Fruit fly (Drosophila melanogaster) whole organism, embryonic: ENCODE data around the gene Dlip2.

ENCODE experiments used
- CG10543 ChIP-seq: fragments of 200-800 bp; sonication (Bioruptor generic); optimal IDR thresholded peaks from 3 replicates; lab custom pipeline; 2017; ENCODE audit warnings: missing biosample characterization, mild to moderate bottlenecking, missing genetic modification characterization, moderate library complexity
- CG11085 ChIP-seq: fragments of 200-800 bp; sonication (Bioruptor generic); IDR thresholded peaks from 2 replicates; pipeline ENCODE4 v1.3.6; 2022; ENCODE audit warnings: missing biosample characterization, missing genetic modification characterization
- CG11695 ChIP-seq: fragments of 200-800 bp; sonication (Bioruptor generic); IDR thresholded peaks from 3 replicates; pipeline ENCODE4 v1.3.6; 2022; ENCODE audit warnings: missing biosample characterization, missing genetic modification characterization
- CG12155 ChIP-seq: fragments of 200-800 bp; sonication (Bioruptor generic); optimal IDR thresholded peaks from 3 replicates; lab custom pipeline; 2016; ENCODE audit warnings: missing biosample characterization, missing genetic modification characterization
- CG16779 ChIP-seq: fragments of 200-800 bp; sonication (Bioruptor generic); IDR thresholded peaks from 2 replicates; pipeline ENCODE4 v1.3.6; 2022; ENCODE audit warnings: missing biosample characterization, missing genetic modification characterization
- CG16815 ChIP-seq: fragments of 200-800 bp; sonication (Bioruptor generic); optimal IDR thresholded peaks from 3 replicates; lab custom pipeline; 2017; ENCODE audit warnings: missing biosample characterization, mild to moderate bottlenecking, missing genetic modification characterization
- CG17361 ChIP-seq: fragments of 200-800 bp; sonication (Bioruptor generic); IDR thresholded peaks from 3 replicates; pipeline ENCODE4 v1.3.6; 2022; ENCODE audit warnings: missing biosample characterization, missing genetic modification characterization
- CG17802 ChIP-seq: fragments of 200-800 bp; sonication (Bioruptor generic); optimal IDR thresholded peaks from 2 replicates; lab custom pipeline; 2018; ENCODE audit warnings: missing biosample characterization, mild to moderate bottlenecking, missing genetic modification characterization, moderate library complexity
- CG18262 ChIP-seq: fragments of 200-800 bp; optimal IDR thresholded peaks from 3 replicates; lab custom pipeline; 2019; ENCODE audit warnings: missing biosample characterization, mild to moderate bottlenecking, missing genetic modification characterization, moderate library complexity
- CG31441 ChIP-seq: fragments of 200-800 bp; sonication (Bioruptor generic); IDR thresholded peaks from 2 replicates; pipeline ENCODE4 v1.3.6; 2022; ENCODE audit warnings: missing biosample characterization, missing genetic modification characterization
- CG32532 ChIP-seq: fragments of 200-800 bp; sonication (Bioruptor generic); IDR thresholded peaks from 2 replicates; pipeline ENCODE4 v1.3.6; 2022; ENCODE audit warnings: missing biosample characterization, missing genetic modification characterization
- CG43689 ChIP-seq: fragments of 200-800 bp; sonication (Bioruptor generic); IDR thresholded peaks from 2 replicates; pipeline ENCODE4 v1.3.6; 2022; ENCODE audit warnings: missing biosample characterization, missing genetic modification characterization
- CG4424 ChIP-seq: fragments of 200-800 bp; sonication (Bioruptor generic); optimal IDR thresholded peaks from 3 replicates; lab custom pipeline; 2016; ENCODE audit warnings: missing biosample characterization, missing genetic modification characterization
- CG7786 ChIP-seq: fragments of 200-800 bp; sonication (Bioruptor generic); optimal IDR thresholded peaks from 2 replicates; lab custom pipeline; 2016; ENCODE audit warnings: missing biosample characterization, missing genetic modification characterization
- CG8290 ChIP-seq, 3 experiments: fragments of 200-800 bp; sonication (Bioruptor generic); optimal IDR thresholded peaks; 2 replicates each; lab custom pipeline; 2016 to 2019; ENCODE audit warnings: missing biosample characterization in 3 of 3, missing genetic modification characterization in 3 of 3, mild to moderate bottlenecking in 2 of 3, moderate library complexity in 1 of 3
- CG8765 ChIP-seq: fragments of 200-800 bp; sonication (Bioruptor generic); IDR thresholded peaks from 2 replicates; pipeline ENCODE4 v1.3.6; 2022; ENCODE audit warnings: missing biosample characterization, missing genetic modification characterization
- CG9437 ChIP-seq: fragments of 200-800 bp; sonication (Bioruptor generic); optimal IDR thresholded peaks from 2 replicates; lab custom pipeline; 2018; ENCODE audit warnings: missing biosample characterization, mild to moderate bottlenecking, missing genetic modification characterization
- CG9609 ChIP-seq: fragments of 200-800 bp; sonication (Bioruptor generic); optimal IDR thresholded peaks from 3 replicates; lab custom pipeline; 2016; ENCODE audit warnings: missing biosample characterization, missing genetic modification characterization
- CG9817 ChIP-seq: fragments of 200-800 bp; sonication (Bioruptor generic); optimal IDR thresholded peaks from 2 replicates; lab custom pipeline; 2018; ENCODE audit warnings: missing biosample characterization, mild to moderate bottlenecking, missing genetic modification characterization, moderate library complexity
- Chrac-16 ChIP-seq: fragments of 200-800 bp; sonication (Bioruptor generic); optimal IDR thresholded peaks from 3 replicates; lab custom pipeline; 2016; ENCODE audit warnings: missing biosample characterization, missing genetic modification characterization
- D19A ChIP-seq: fragments of 200-800 bp; optimal IDR thresholded peaks from 3 replicates; lab custom pipeline; 2019; ENCODE audit warnings: missing biosample characterization, mild to moderate bottlenecking, missing genetic modification characterization, moderate library complexity
- Dip3 ChIP-seq: fragments of 200-800 bp; sonication (Bioruptor generic); optimal IDR thresholded peaks from 3 replicates; lab custom pipeline; 2016; ENCODE audit warnings: missing biosample characterization, missing genetic modification characterization
- Eip74EF ChIP-seq, 2 experiments: fragments of 200-800 bp in 1 of 2; fragments of >200 bp in 1 of 2; sonication (Bioruptor generic) in 1 of 2; optimal IDR thresholded peaks; 2 replicates each; lab custom pipeline; 2017 to 2019; ENCODE audit warnings: missing biosample characterization in 2 of 2, missing genetic modification characterization in 2 of 2, mild to moderate bottlenecking in 1 of 2, moderate library complexity in 1 of 2
- Gug ChIP-seq: fragments of 200-800 bp; sonication (Bioruptor generic); IDR thresholded peaks from 4 replicates; pipeline ENCODE4 v1.3.6; 2022; ENCODE audit warnings: missing biosample characterization, missing genetic modification characterization
- HLH4C ChIP-seq: fragments of 200-800 bp; sonication (Bioruptor generic); IDR thresholded peaks from 3 replicates; pipeline ENCODE4 v1.3.6; 2022; ENCODE audit warnings: missing biosample characterization, missing genetic modification characterization; ENCODE audit not compliant: partially characterized antibody
- MESR4 ChIP-seq: fragments of 200-800 bp; sonication (Bioruptor generic); optimal IDR thresholded peaks from 2 replicates; lab custom pipeline; 2018; ENCODE audit warnings: missing biosample characterization, mild to moderate bottlenecking, missing genetic modification characterization, moderate library complexity
- Six4 ChIP-seq: fragments of 200-800 bp; sonication (Bioruptor generic); optimal IDR thresholded peaks from 2 replicates; lab custom pipeline; 2016; ENCODE audit warnings: missing biosample characterization, missing genetic modification characterization
- TFAM ChIP-seq: fragments of 200-800 bp; sonication (Bioruptor generic); optimal IDR thresholded peaks from 2 replicates; lab custom pipeline; 2017; ENCODE audit warnings: missing biosample characterization, missing genetic modification characterization, inconsistent platforms
- Trl ChIP-seq, 3 experiments: fragments of >200 bp in 2 of 3; fragments of 200-800 bp in 1 of 3; sonication (Bioruptor generic) in 1 of 3; optimal IDR thresholded peaks; 2 replicates in 1 of 3; 3 replicates in 2 of 3; lab custom pipeline; 2016 to 2017; ENCODE audit warnings: missing biosample characterization in 1 of 3, missing genetic modification characterization in 1 of 3
- Vsx1 ChIP-seq: fragments of 200-800 bp; sonication (Bioruptor generic); optimal IDR thresholded peaks from 2 replicates; lab custom pipeline; 2017; ENCODE audit warnings: missing biosample characterization, mild to moderate bottlenecking, missing genetic modification characterization, missing genetic modification reagents
- ara ChIP-seq: fragments of 200-800 bp; sonication (Bioruptor generic); IDR thresholded peaks from 2 replicates; pipeline ENCODE4 v1.3.6; 2022; ENCODE audit warnings: missing biosample characterization, missing genetic modification characterization
- bowl ChIP-seq: fragments of 200-800 bp; sonication (Bioruptor generic); IDR thresholded peaks from 2 replicates; pipeline ENCODE4 v1.3.6; 2022; ENCODE audit warnings: missing biosample characterization, missing genetic modification characterization
- dysf ChIP-seq: fragments of 200-800 bp; sonication (Bioruptor generic); IDR thresholded peaks from 3 replicates; pipeline ENCODE4 v1.3.6; 2022; ENCODE audit warnings: missing biosample characterization, missing genetic modification characterization
- eve ChIP-seq, 2 experiments: fragments of >200 bp; optimal IDR thresholded peaks; 2 replicates each; lab custom pipeline; 2017; ENCODE audit warnings: missing biosample characterization in 2 of 2, missing genetic modification characterization in 2 of 2
- exex ChIP-seq: fragments of 200-800 bp; sonication (Bioruptor generic); optimal IDR thresholded peaks from 4 replicates; lab custom pipeline; 2018; ENCODE audit warnings: missing biosample characterization, mild to moderate bottlenecking, missing genetic modification characterization, moderate library complexity
- jigr1 ChIP-seq: fragments of 200-800 bp; sonication (Bioruptor generic); IDR thresholded peaks from 3 replicates; pipeline ENCODE4 v1.3.6; 2022; ENCODE audit warnings: missing biosample characterization, missing genetic modification characterization
- mam ChIP-seq: fragments of 200-800 bp; sonication (Bioruptor generic); optimal IDR thresholded peaks from 3 replicates; lab custom pipeline; 2016; ENCODE audit warnings: missing biosample characterization, missing genetic modification characterization
- mld ChIP-seq: fragments of 200-800 bp; sonication (Bioruptor generic); IDR thresholded peaks from 3 replicates; pipeline ENCODE4 v1.3.6; 2022; ENCODE audit warnings: missing biosample characterization, missing genetic modification characterization; ENCODE audit not compliant: partially characterized antibody
- oc ChIP-seq: fragments of 200-800 bp; sonication (Bioruptor generic); optimal IDR thresholded peaks from 2 replicates; lab custom pipeline; 2018; ENCODE audit warnings: missing biosample characterization, mild to moderate bottlenecking, missing genetic modification characterization, moderate library complexity
- pnt ChIP-seq: fragments of 200-800 bp; sonication (Bioruptor generic); optimal IDR thresholded peaks from 3 replicates; lab custom pipeline; 2016; ENCODE audit warnings: missing biosample characterization, missing genetic modification characterization
- prd ChIP-seq, 3 experiments: fragments of >200 bp in 2 of 3; fragments of 200-800 bp in 1 of 3; sonication (Bioruptor generic) in 1 of 3; optimal IDR thresholded peaks in 2 of 3; IDR thresholded peaks in 1 of 3; 2 replicates in 2 of 3; 3 replicates in 1 of 3; pipeline versions ENCODE4 v1.3.6 to Lab custom; 2017 to 2022; ENCODE audit warnings: missing biosample characterization in 1 of 3, missing genetic modification characterization in 1 of 3
- ro ChIP-seq: fragments of 200-800 bp; sonication (Bioruptor generic); IDR thresholded peaks from 2 replicates; pipeline ENCODE4 v1.3.6; 2022; ENCODE audit warnings: missing biosample characterization, missing genetic modification characterization
- slp2 ChIP-seq: fragments of 200-800 bp; sonication (Bioruptor generic); optimal IDR thresholded peaks from 2 replicates; lab custom pipeline; 2016; ENCODE audit warnings: missing biosample characterization, missing genetic modification characterization
- tll ChIP-seq, 2 experiments: fragments of 200-800 bp in 1 of 2; fragments of >200 bp in 1 of 2; sonication (Bioruptor generic) in 1 of 2; optimal IDR thresholded peaks; 2 replicates each; lab custom pipeline; 2017 to 2019; ENCODE audit warnings: missing biosample characterization in 2 of 2, missing genetic modification characterization in 2 of 2, mild to moderate bottlenecking in 1 of 2, moderate library complexity in 1 of 2
- tna ChIP-seq: fragments of 200-800 bp; sonication (Bioruptor generic); IDR thresholded peaks from 2 replicates; pipeline ENCODE4 v1.3.6; 2022; ENCODE audit warnings: missing biosample characterization, missing genetic modification characterization; ENCODE audit not compliant: partially characterized antibody
- wor ChIP-seq: fragments of 200-800 bp; sonication (Bioruptor generic); IDR thresholded peaks from 2 replicates; pipeline ENCODE4 v1.3.6; 2022; ENCODE audit warnings: missing biosample characterization, missing genetic modification characterization
- yki ChIP-seq: fragments of >200 bp; optimal IDR thresholded peaks from 3 replicates; lab custom pipeline; 2018
- zfh2 ChIP-seq: fragments of 200-800 bp; sonication (Bioruptor generic); optimal IDR thresholded peaks from 2 replicates; lab custom pipeline; 2016; ENCODE audit warnings: missing biosample characterization, missing genetic modification characterization

The Dlip2 gene

dm6 chr3R:4649126-4649811 lies 3.8 kb upstream of the Dlip2 start, which contains the start of gene Karybeta3 (continued):
- TF ChIP-seq CG8290 (GFP tag; optimal IDR thresholded peaks at IDR 0.05; lab: Kevin White, UChicago) (peak; percentile 77), CG8290 (tag; optimal IDR thresholded peaks at IDR 0.05; lab: Kevin White, UChicago) (peak; percentile 13 to 46), CG8765 (GFP tag; lab: Robert Waterston, UW) (peak; percentile 35; the same call in 1 of the 2 replicates), CG17802 (tag; lab: Kevin White, UChicago) (peak; percentile 36), CG16779 (GFP tag; lab: Robert Waterston, UW) (peak; percentile 85), Gug (GFP tag; lab: Robert Waterston, UW) (peak; percentile 66), Trl (optimal IDR thresholded peaks at IDR 0.05; lab: Kevin White, UChicago) (no peak), Trl (GFP tag; optimal IDR thresholded peaks at IDR 0.05; lab: Kevin White, UChicago) (peak; percentile 87), exex (no peak), CG31441 (GFP tag; lab: Robert Waterston, UW) (peak; percentile 46; the same call in 1 of the 2 replicates), CG11695 (GFP tag; lab: Robert Waterston, UW) (peak; percentile 62; the same call in 1 of the 3 replicates), oc (tag; lab: Kevin White, UChicago) (no peak), CG43689 (GFP tag; lab: Robert Waterston, UW) (no peak), CG10543 (GFP tag; lab: Kevin White, UChicago) (peak; percentile 76), ara (peak; percentile 73), prd (optimal IDR thresholded peaks at IDR 0.05; lab: Kevin White, UChicago) (no peak), prd (GFP tag; IDR thresholded peaks at IDR 0.05; lab: Robert Waterston, UW) (peak; percentile 76), MESR4 (peak; percentile 78), slp2 (peak; percentile 65), yki (lab: Kevin White, UChicago) (no peak), tll (GFP tag; optimal IDR thresholded peaks at IDR 0.05; lab: Kevin White, UChicago) (no peak), Eip74EF (GFP tag; optimal IDR thresholded peaks at IDR 0.05; lab: Kevin White, UChicago) (peak in 1 of 2 experiments; percentile 30), eve (GFP tag; optimal IDR thresholded peaks at IDR 0.05; lab: Kevin White, UChicago) (no peak), jigr1 (GFP tag; lab: Robert Waterston, UW) (no peak), CG9817 (peak; percentile 61), CG32532 (peak; percentile 88), Vsx1 (GFP tag; lab: Kevin White, UChicago) (no peak), HLH4C (peak; percentile 73), ro (GFP tag; lab: Robert Waterston, UW) (no peak), zfh2 (peak; percentile 84), mld (GFP tag; lab: Robert Waterston, UW) (peak; percentile 63; the same call in 1 of the 3 replicates), CG4424 (peak; percentile 72), pnt (peak; percentile 73), Six4 (GFP tag; lab: Kevin White, UChicago) (peak; percentile 43), CG9609 (peak; percentile 81), Dip3 (GFP tag; lab: Kevin White, UChicago) (peak; percentile 83), CG17361 (GFP tag; lab: Robert Waterston, UW) (peak; percentile 56), bowl (no peak), CG11085 (GFP tag; lab: Robert Waterston, UW) (peak; percentile 52; the same call in 1 of the 2 replicates), wor (GFP tag; lab: Robert Waterston, UW) (peak; percentile 17; the same call in 1 of the 2 replicates), CG7786 (GFP tag; lab: Kevin White, UChicago) (peak; percentile 77), mam (GFP tag; lab: Kevin White, UChicago) (peak; percentile 84), Chrac-16 (GFP tag; lab: Kevin White, UChicago) (peak; percentile 76), tna (GFP tag; lab: Robert Waterston, UW) (peak; percentile 39), CG18262 (tag; lab: Kevin White, UChicago) (peak; percentile 42), TFAM (GFP tag; lab: Kevin White, UChicago) (peak; percentile 36), D19A (tag; lab: Kevin White, UChicago) (peak; percentile 36), dysf (GFP tag; lab: Robert Waterston, UW) (peak; percentile 78), CG9437 (peak; percentile 90), CG12155 (peak; percentile 69), CG16815 (GFP tag; lab: Kevin White, UChicago) (peak; percentile 12)
